Worm (Caenorhabditis elegans): ENCODE measurements around the gene cwn-1.

- TF ChIP-seq ceh-45 (GFP tag; IDR thresholded peaks at IDR 0.05) (no peak), pha-4 (tag; optimal IDR thresholded peaks at IDR 0.05) (no peak), fkh-10 (GFP tag; optimal IDR thresholded peaks at IDR 0.05) (no peak), lin-11 (tag; optimal IDR thresholded peaks at IDR 0.05) (no peak), unc-86 (tag; optimal IDR thresholded peaks at IDR 0.05) (no peak), ceh-24 (tag; optimal IDR thresholded peaks at IDR 0.05) (no peak), nfya-1 (tag; optimal IDR thresholded peaks at IDR 0.05) (no peak), tbx-2 (tag; optimal IDR thresholded peaks at IDR 0.05) (no peak), nhr-11 (tag; optimal IDR thresholded peaks at IDR 0.05) (no peak), tbx-7 (tag; optimal IDR thresholded peaks at IDR 0.05) (no peak), pqm-1 (tag; optimal IDR thresholded peaks at IDR 0.05) (no peak), pros-1 (tag; optimal IDR thresholded peaks at IDR 0.05) (no peak), Y22D7AL.16 (tag; optimal IDR thresholded peaks at IDR 0.05) (no peak), hlh-8 (tag; optimal IDR thresholded peaks at IDR 0.05) (no peak)
These were observed 22.1 kb downstream of the cwn-1 start, which contains the start of gene C50D2.1 for ce11 chrII:111267-111666.
